Fruit fly (Drosophila melanogaster) whole organism, embryonic: ENCODE measurements around the gene Ttc26.

Experiments
- ATbp ChIP-seq: fragments of 200-800 bp; sonication (Bioruptor generic); optimal IDR thresholded peaks from 2 replicates; lab custom pipeline; 2017; ENCODE audit warnings: missing biosample characterization, mild to moderate bottlenecking, missing genetic modification characterization, missing genetic modification reagents
- Antp ChIP-seq: fragments of 200-800 bp; sonication (Bioruptor generic); optimal IDR thresholded peaks from 3 replicates; lab custom pipeline; 2016; ENCODE audit warnings: missing biosample characterization, missing genetic modification characterization
- Atf-2 ChIP-seq: fragments of 200-800 bp; sonication (Bioruptor generic); optimal IDR thresholded peaks from 2 replicates; lab custom pipeline; 2016; ENCODE audit warnings: missing biosample characterization, missing genetic modification characterization
- Blimp-1 ChIP-seq: fragments of 200-800 bp; sonication (Bioruptor generic); optimal IDR thresholded peaks from 3 replicates; lab custom pipeline; 2018; ENCODE audit warnings: missing biosample characterization, missing genetic modification characterization, mild to moderate bottlenecking, moderate library complexity, missing genetic modification reagents
- BtbVII ChIP-seq: fragments of 200-800 bp; sonication (Bioruptor generic); optimal IDR thresholded peaks from 3 replicates; lab custom pipeline; 2017; ENCODE audit warnings: missing biosample characterization, mild to moderate bottlenecking, missing genetic modification characterization
- CG10147 ChIP-seq: fragments of 200-800 bp; sonication (Bioruptor generic); optimal IDR thresholded peaks from 2 replicates; lab custom pipeline; 2019; ENCODE audit warnings: missing biosample characterization, mild to moderate bottlenecking, missing genetic modification characterization, moderate library complexity
- CG10274 ChIP-seq: fragments of 200-800 bp; sonication (Bioruptor generic); optimal IDR thresholded peaks from 3 replicates; lab custom pipeline; 2017; ENCODE audit warnings: missing biosample characterization, mild to moderate bottlenecking, missing genetic modification characterization
- CG11560 ChIP-seq: fragments of 200-800 bp; sonication (Bioruptor generic); IDR thresholded peaks from 3 replicates; pipeline ENCODE4 v1.3.6; 2022; ENCODE audit warnings: missing biosample characterization, missing genetic modification characterization
- CG13424 ChIP-seq: fragments of 200-800 bp; sonication (Bioruptor generic); optimal IDR thresholded peaks from 2 replicates; lab custom pipeline; 2019; ENCODE audit warnings: missing biosample characterization, mild to moderate bottlenecking, missing genetic modification characterization, moderate library complexity
- CG13894 ChIP-seq: fragments of 200-800 bp; sonication (Bioruptor generic); optimal IDR thresholded peaks from 3 replicates; lab custom pipeline; 2018; ENCODE audit warnings: missing biosample characterization, mild to moderate bottlenecking, missing genetic modification characterization, moderate library complexity
- CG14667 ChIP-seq: fragments of 200-800 bp; sonication (Bioruptor generic); IDR thresholded peaks from 2 replicates; pipeline ENCODE4 v1.3.6; 2022; ENCODE audit warnings: missing biosample characterization, missing genetic modification characterization
- CG15479 ChIP-seq: fragments of 200-800 bp; sonication (Bioruptor generic); optimal IDR thresholded peaks from 3 replicates; lab custom pipeline; 2019; ENCODE audit warnings: missing biosample characterization, mild to moderate bottlenecking, missing genetic modification characterization, moderate library complexity
- CG17385 ChIP-seq: fragments of 200-800 bp; sonication (Bioruptor generic); optimal IDR thresholded peaks from 3 replicates; lab custom pipeline; 2018; ENCODE audit warnings: missing biosample characterization, mild to moderate bottlenecking, missing genetic modification characterization
- CG17912 ChIP-seq: fragments of 200-800 bp; sonication (Bioruptor generic); optimal IDR thresholded peaks from 2 replicates; lab custom pipeline; 2018; ENCODE audit warnings: missing biosample characterization, mild to moderate bottlenecking, missing genetic modification characterization
- CG18011 ChIP-seq: fragments of 200-800 bp; sonication (Bioruptor generic); optimal IDR thresholded peaks from 2 replicates; lab custom pipeline; 2017; ENCODE audit warnings: missing biosample characterization, missing genetic modification characterization, mild to moderate bottlenecking, moderate library complexity, missing genotype
- CG18764 ChIP-seq: fragments of 200-800 bp; sonication (Bioruptor generic); optimal IDR thresholded peaks from 3 replicates; lab custom pipeline; 2016; ENCODE audit warnings: missing biosample characterization, missing genetic modification characterization
- CG2129 ChIP-seq: fragments of 200-800 bp; sonication (Bioruptor generic); IDR thresholded peaks from 2 replicates; pipeline ENCODE4 v1.3.6; 2022; ENCODE audit warnings: missing biosample characterization, missing genetic modification characterization; ENCODE audit not compliant: partially characterized antibody
- CG2202 ChIP-seq: fragments of 200-800 bp; sonication (Bioruptor generic); optimal IDR thresholded peaks from 2 replicates; lab custom pipeline; 2018; ENCODE audit warnings: missing biosample characterization, mild to moderate bottlenecking, missing genetic modification characterization
- CG32532 ChIP-seq: fragments of 200-800 bp; sonication (Bioruptor generic); IDR thresholded peaks from 2 replicates; pipeline ENCODE4 v1.3.6; 2022; ENCODE audit warnings: missing biosample characterization, missing genetic modification characterization
- CG3838 ChIP-seq: fragments of 200-800 bp; sonication (Bioruptor generic); optimal IDR thresholded peaks from 3 replicates; lab custom pipeline; 2016; ENCODE audit warnings: missing biosample characterization, missing genetic modification characterization
- CG4820 ChIP-seq: fragments of 200-800 bp; sonication (Bioruptor generic); optimal IDR thresholded peaks from 3 replicates; lab custom pipeline; 2016; ENCODE audit warnings: missing biosample characterization, missing genetic modification characterization
- CG6654 ChIP-seq: fragments of 200-800 bp; sonication (Bioruptor generic); optimal IDR thresholded peaks from 2 replicates; lab custom pipeline; 2017; ENCODE audit warnings: missing biosample characterization, mild to moderate bottlenecking, missing genetic modification characterization
- CG7745 ChIP-seq: fragments of 200-800 bp; sonication (Bioruptor generic); optimal IDR thresholded peaks from 2 replicates; lab custom pipeline; 2018; ENCODE audit warnings: missing biosample characterization, mild to moderate bottlenecking, missing genetic modification characterization, moderate library complexity
- CG7928 ChIP-seq: fragments of 200-800 bp; sonication (Bioruptor generic); optimal IDR thresholded peaks from 2 replicates; lab custom pipeline; 2017; ENCODE audit warnings: missing biosample characterization, mild to moderate bottlenecking, missing genetic modification characterization
- CG8765 ChIP-seq: fragments of 200-800 bp; sonication (Bioruptor generic); IDR thresholded peaks from 2 replicates; pipeline ENCODE4 v1.3.6; 2022; ENCODE audit warnings: missing biosample characterization, missing genetic modification characterization
- Dll ChIP-seq: fragments of 200-800 bp; sonication (Bioruptor generic); IDR thresholded peaks from 4 replicates; pipeline ENCODE4 v1.3.6; 2022; ENCODE audit warnings: missing biosample characterization, missing genetic modification characterization; ENCODE audit not compliant: partially characterized antibody
- Fer3 ChIP-seq: fragments of 200-800 bp; sonication (Bioruptor generic); optimal IDR thresholded peaks from 2 replicates; lab custom pipeline; 2018; ENCODE audit warnings: missing biosample characterization, mild to moderate bottlenecking, missing genetic modification characterization, moderate library complexity
- Meics ChIP-seq: fragments of 200-800 bp; sonication (Bioruptor generic); optimal IDR thresholded peaks from 2 replicates; lab custom pipeline; 2017; ENCODE audit warnings: missing biosample characterization, mild to moderate bottlenecking, missing genetic modification characterization
- Mes4 ChIP-seq: fragments of 200-800 bp; sonication (Bioruptor generic); optimal IDR thresholded peaks from 2 replicates; lab custom pipeline; 2016; ENCODE audit warnings: missing biosample characterization, missing genetic modification characterization
- Poxn ChIP-seq: fragments of 200-800 bp; sonication (Bioruptor generic); IDR thresholded peaks from 2 replicates; pipeline ENCODE4 v1.3.6; 2022; ENCODE audit warnings: missing biosample characterization, missing genetic modification characterization
- Vsx1 ChIP-seq: fragments of 200-800 bp; sonication (Bioruptor generic); optimal IDR thresholded peaks from 2 replicates; lab custom pipeline; 2017; ENCODE audit warnings: missing biosample characterization, mild to moderate bottlenecking, missing genetic modification characterization, missing genetic modification reagents
- ato ChIP-seq: fragments of 200-800 bp; sonication (Bioruptor generic); IDR thresholded peaks from 2 replicates; pipeline ENCODE4 v1.3.6; 2022; ENCODE audit warnings: missing biosample characterization, missing genetic modification characterization; ENCODE audit not compliant: partially characterized antibody
- bsh ChIP-seq, 2 experiments: fragments of 200-800 bp; sonication (Bioruptor generic); optimal IDR thresholded peaks; 2 replicates each; lab custom pipeline; 2017 to 2018; ENCODE audit warnings: mild to moderate bottlenecking in 2 of 2, missing biosample characterization in 2 of 2, missing genetic modification characterization in 2 of 2, moderate library complexity in 1 of 2
- cas ChIP-seq: fragments of 200-800 bp; sonication (Bioruptor generic); IDR thresholded peaks from 2 replicates; pipeline ENCODE4 v1.3.6; 2022; ENCODE audit warnings: missing biosample characterization, missing genetic modification characterization
- chif ChIP-seq, 2 experiments: fragments of 200-800 bp; sonication (Bioruptor generic); optimal IDR thresholded peaks; 3 replicates each; lab custom pipeline; 2016; ENCODE audit warnings: missing biosample characterization in 2 of 2, missing genetic modification characterization in 2 of 2
- crol ChIP-seq: fragments of 200-800 bp; sonication (Bioruptor generic); IDR thresholded peaks from 2 replicates; pipeline ENCODE4 v1.3.6; 2022; ENCODE audit warnings: missing biosample characterization, missing genetic modification characterization
- fru ChIP-seq: fragments of >200 bp; optimal IDR thresholded peaks from 2 replicates; lab custom pipeline; 2017
- gfzf ChIP-seq: fragments of 200-800 bp; sonication (Bioruptor generic); optimal IDR thresholded peaks from 2 replicates; lab custom pipeline; 2016; ENCODE audit warnings: missing biosample characterization, mild to moderate bottlenecking, missing genetic modification characterization, moderate library complexity
- gsb-n ChIP-seq: fragments of 200-800 bp; sonication (Bioruptor generic); optimal IDR thresholded peaks from 3 replicates; lab custom pipeline; 2018; ENCODE audit warnings: missing biosample characterization, mild to moderate bottlenecking, missing genetic modification characterization
- ind ChIP-seq: fragments of 200-800 bp; sonication (Bioruptor generic); optimal IDR thresholded peaks from 3 replicates; lab custom pipeline; 2016; ENCODE audit warnings: missing biosample characterization, missing genetic modification characterization
- nerfin-2 ChIP-seq: fragments of 200-800 bp; sonication (Bioruptor generic); IDR thresholded peaks from 2 replicates; pipeline ENCODE4 v1.3.6; 2022; ENCODE audit warnings: missing biosample characterization, missing genetic modification characterization; ENCODE audit not compliant: partially characterized antibody
- nmo ChIP-seq: fragments of 200-800 bp; sonication (Bioruptor generic); optimal IDR thresholded peaks from 2 replicates; lab custom pipeline; 2018; ENCODE audit warnings: missing biosample characterization, mild to moderate bottlenecking, missing genetic modification characterization, moderate library complexity
- onecut ChIP-seq: fragments of 200-800 bp; sonication (Bioruptor generic); IDR thresholded peaks from 2 replicates; pipeline ENCODE4 v1.3.6; 2022; ENCODE audit warnings: missing biosample characterization, missing genetic modification characterization
- peb ChIP-seq: fragments of 200-800 bp; sonication (Bioruptor generic); IDR thresholded peaks from 2 replicates; pipeline ENCODE4 v1.3.6; 2022; ENCODE audit warnings: missing biosample characterization, missing genetic modification characterization
- pum ChIP-seq: fragments of 200-800 bp; sonication (Bioruptor generic); optimal IDR thresholded peaks from 2 replicates; lab custom pipeline; 2016; ENCODE audit warnings: missing biosample characterization, missing genetic modification characterization
- ranshi ChIP-seq: fragments of 200-800 bp; sonication (Bioruptor generic); IDR thresholded peaks from 2 replicates; pipeline ENCODE4 v1.3.6; 2022; ENCODE audit warnings: missing biosample characterization, missing genetic modification characterization
- run ChIP-seq: fragments of 200-800 bp; sonication (Bioruptor generic); optimal IDR thresholded peaks from 3 replicates; lab custom pipeline; 2018; ENCODE audit warnings: missing biosample characterization, mild to moderate bottlenecking, missing genetic modification characterization
- shn ChIP-seq: fragments of 200-800 bp; sonication (Bioruptor generic); optimal IDR thresholded peaks from 3 replicates; lab custom pipeline; 2016; ENCODE audit warnings: missing biosample characterization, missing genetic modification characterization
- so ChIP-seq: fragments of 200-800 bp; sonication (Bioruptor generic); IDR thresholded peaks from 3 replicates; pipeline ENCODE4 v1.3.6; 2022; ENCODE audit warnings: missing biosample characterization, missing genetic modification characterization
- stc ChIP-seq: fragments of 200-800 bp; sonication (Bioruptor generic); IDR thresholded peaks from 2 replicates; pipeline ENCODE4 v1.3.6; 2022; ENCODE audit warnings: missing biosample characterization, missing genetic modification characterization
- zfh2 ChIP-seq: fragments of 200-800 bp; sonication (Bioruptor generic); optimal IDR thresholded peaks from 2 replicates; lab custom pipeline; 2016; ENCODE audit warnings: missing biosample characterization, missing genetic modification characterization

Ttc26 gene

DNA sequence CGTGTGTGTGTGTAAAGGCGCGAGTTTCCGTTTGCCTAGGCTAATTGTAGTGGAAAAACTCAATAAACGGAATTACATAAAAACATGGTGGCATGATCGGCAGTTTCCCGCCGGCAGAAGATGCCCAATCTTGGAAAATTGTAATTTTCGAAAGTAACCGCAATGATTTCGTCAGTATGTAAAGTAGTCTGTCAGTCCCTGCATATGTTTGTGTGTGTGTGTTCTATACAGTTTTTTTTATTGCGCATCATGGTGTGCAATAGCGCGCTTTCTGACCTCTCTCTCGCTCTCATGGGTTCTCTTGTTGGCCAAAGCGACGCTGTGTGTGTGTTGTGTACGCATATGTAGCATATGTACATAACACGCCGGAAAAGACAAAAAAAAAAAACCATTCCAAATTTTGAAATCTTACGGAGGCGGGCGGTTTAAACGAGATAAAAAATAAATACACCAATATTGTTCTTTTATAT is 20.1 kb downstream of the Ttc26 start (continued):
- TF ChIP-seq zfh2 (peak; percentile 11), ind (GFP tag; lab: Kevin White, UChicago) (no peak), ATbp (peak; percentile 67), Fer3 (tag; lab: Kevin White, UChicago) (peak; percentile 42), bsh (GFP tag; optimal IDR thresholded peaks at IDR 0.05; lab: Kevin White, UChicago) (peak in 1 of 2 experiments; percentile 25), nerfin-2 (GFP tag; lab: Robert Waterston, UW) (no peak), fru (lab: Kevin White, UChicago) (no peak), CG17385 (GFP tag; lab: Kevin White, UChicago) (peak; percentile 18), stc (peak; percentile 19; the same call in 1 of the 2 replicates), Atf-2 (GFP tag; lab: Kevin White, UChicago) (peak; percentile 1), CG7745 (peak; percentile 13), CG6654 (GFP tag; lab: Kevin White, UChicago) (no peak), BtbVII (GFP tag; lab: Kevin White, UChicago) (peak; percentile 53), chif (GFP tag; optimal IDR thresholded peaks at IDR 0.05; lab: Kevin White, UChicago) (peak; percentile 12 to 21), pum (no peak), CG10274 (GFP tag; lab: Kevin White, UChicago) (no peak), crol (GFP tag; lab: Robert Waterston, UW) (no peak), CG4820 (GFP tag; lab: Kevin White, UChicago) (peak; percentile 11), CG14667 (GFP tag; lab: Robert Waterston, UW) (no peak), ato (GFP tag; lab: Robert Waterston, UW) (no peak), ranshi (GFP tag; lab: Robert Waterston, UW) (peak; percentile 35; the same call in 1 of the 2 replicates), Poxn (no peak), CG2202 (tag; lab: Kevin White, UChicago) (no peak), shn (GFP tag; lab: Kevin White, UChicago) (no peak), CG32532 (GFP tag; lab: Robert Waterston, UW) (no peak), run (peak; percentile 5), CG13894 (tag; lab: Kevin White, UChicago) (peak; percentile 29), nmo (no peak), CG15479 (peak; percentile 87), Mes4 (GFP tag; lab: Kevin White, UChicago) (peak; percentile 47), Meics (peak; percentile 48), peb (no peak), Blimp-1 (peak; percentile 9), onecut (GFP tag; lab: Robert Waterston, UW) (peak; percentile 35; the same call in 1 of the 2 replicates), CG10147 (GFP tag; lab: Kevin White, UChicago) (peak; percentile 4), gsb-n (tag; lab: Kevin White, UChicago) (no peak), Dll (GFP tag; lab: Robert Waterston, UW) (no peak), cas (GFP tag; lab: Robert Waterston, UW) (no peak), Antp (GFP tag; lab: Kevin White, UChicago) (no peak), so (GFP tag; lab: Robert Waterston, UW) (no peak), CG2129 (no peak), CG17912 (peak; percentile 71), CG7928 (GFP tag; lab: Kevin White, UChicago) (peak; percentile 2), CG18764 (GFP tag; lab: Kevin White, UChicago) (peak; percentile 30), Vsx1 (peak; percentile 61), CG8765 (GFP tag; lab: Robert Waterston, UW) (no peak), gfzf (GFP tag; lab: Kevin White, UChicago) (no peak), CG11560 (tag; lab: Robert Waterston, UW) (no peak), CG13424 (tag; lab: Kevin White, UChicago) (peak; percentile 14), CG3838 (GFP tag; lab: Kevin White, UChicago) (peak; percentile 41), CG18011 (GFP tag; lab: Kevin White, UChicago) (no peak)
